Worm (Caenorhabditis elegans) whole organism, late embryonic: ENCODE data around the gene dhs-20.

Source experiments
- C08G9.2 ChIP-seq: sonication (generic microtip); optimal IDR thresholded peaks from 2 replicates; lab custom pipeline; 2016; ENCODE audit warnings: mild to moderate bottlenecking, missing genetic modification characterization, moderate library complexity, missing compliant biosample characterization
- C38D4.7 ChIP-seq: fragments of 200-800 bp; sonication (Bioruptor generic); optimal IDR thresholded peaks from 2 replicates; lab custom pipeline; 2018; ENCODE audit warnings: mild to moderate bottlenecking, missing genetic modification characterization, moderate library complexity, missing compliant biosample characterization
- T23F11.4 ChIP-seq: fragments of 200-800 bp; sonication (Bioruptor generic); optimal IDR thresholded peaks from 2 replicates; lab custom pipeline; 2018; ENCODE audit warnings: mild to moderate bottlenecking, missing genetic modification characterization, missing compliant biosample characterization
- ahr-1 ChIP-seq: sonication (generic microtip); optimal IDR thresholded peaks from 2 replicates; lab custom pipeline; 2016; ENCODE audit warnings: missing genetic modification characterization, missing compliant biosample characterization
- ceh-14 ChIP-seq: sonication (generic microtip); optimal IDR thresholded peaks from 2 replicates; lab custom pipeline; 2016; ENCODE audit warnings: missing genotype, missing genetic modification characterization, missing compliant biosample characterization
- ceh-31 ChIP-seq: sonication (generic microtip); optimal IDR thresholded peaks from 2 replicates; lab custom pipeline; 2016; ENCODE audit warnings: missing genetic modification characterization, missing compliant biosample characterization
- ceh-45 ChIP-seq: fragments of 200-800 bp; sonication (Bioruptor generic); IDR thresholded peaks from 2 replicates; pipeline ENCODE4 v1.3.6; 2022; ENCODE audit warnings: missing genetic modification reagents, missing genetic modification characterization, missing compliant biosample characterization
- ceh-6 ChIP-seq: fragments of 200-800 bp; sonication (Bioruptor generic); optimal IDR thresholded peaks from 2 replicates; lab custom pipeline; 2018; ENCODE audit warnings: mild to moderate bottlenecking, missing genetic modification characterization, missing compliant biosample characterization
- che-1 ChIP-seq: sonication (generic microtip); optimal IDR thresholded peaks from 2 replicates; lab custom pipeline; 2016; ENCODE audit warnings: mild to moderate bottlenecking, missing genetic modification characterization, missing compliant biosample characterization
- elt-2 ChIP-seq: sonication (generic microtip); optimal IDR thresholded peaks from 2 replicates; lab custom pipeline; 2016; ENCODE audit warnings: missing genetic modification reagents, missing genetic modification characterization, missing compliant biosample characterization
- ets-4 ChIP-seq: sonication (generic microtip); optimal IDR thresholded peaks from 2 replicates; lab custom pipeline; 2016; ENCODE audit warnings: missing genetic modification characterization, missing compliant biosample characterization
- fax-1 ChIP-seq: sonication (generic microtip); optimal IDR thresholded peaks from 2 replicates; lab custom pipeline; 2016; ENCODE audit warnings: missing genotype, missing genetic modification characterization, missing compliant biosample characterization
- fkh-10 ChIP-seq: fragments of 150-350 bp; optimal IDR thresholded peaks from 2 replicates; lab custom pipeline; 2014; ENCODE audit warnings: missing biosample characterization, missing genetic modification reagents, missing genetic modification characterization
- gmeb-2 ChIP-seq: sonication (generic microtip); optimal IDR thresholded peaks from 2 replicates; lab custom pipeline; 2016; ENCODE audit warnings: missing genetic modification characterization, inconsistent platforms, missing compliant biosample characterization
- hlh-30 ChIP-seq: sonication (generic microtip); optimal IDR thresholded peaks from 2 replicates; lab custom pipeline; 2017; ENCODE audit warnings: antibody characterized with exemption, missing genetic modification characterization, missing compliant biosample characterization; ENCODE audit not compliant: insufficient read depth
- hlh-6 ChIP-seq: sonication (generic microtip); optimal IDR thresholded peaks from 2 replicates; lab custom pipeline; 2016; ENCODE audit warnings: missing genotype, missing genetic modification characterization, missing compliant biosample characterization
- hlh-8 ChIP-seq: sonication (generic microtip); optimal IDR thresholded peaks from 2 replicates; lab custom pipeline; 2016; ENCODE audit warnings: missing genotype, missing genetic modification characterization, missing compliant biosample characterization
- lin-11 ChIP-seq: fragments of 200-800 bp; sonication (Bioruptor generic); optimal IDR thresholded peaks from 2 replicates; lab custom pipeline; 2018; ENCODE audit warnings: mild to moderate bottlenecking, missing genetic modification characterization, missing compliant biosample characterization
- mec-3 ChIP-seq: sonication (generic microtip); optimal IDR thresholded peaks from 2 replicates; lab custom pipeline; 2016; ENCODE audit warnings: borderline replicate concordance, missing genetic modification characterization, missing compliant biosample characterization
- nfya-1 ChIP-seq: sonication (generic microtip); optimal IDR thresholded peaks from 2 replicates; lab custom pipeline; 2017; ENCODE audit warnings: missing genetic modification characterization, mild to moderate bottlenecking, missing compliant biosample characterization, antibody characterized with exemption, moderate library complexity
- nhr-232 ChIP-seq: sonication (generic microtip); optimal IDR thresholded peaks from 2 replicates; lab custom pipeline; 2016; ENCODE audit warnings: missing genetic modification characterization, missing compliant biosample characterization
- odd-2 ChIP-seq: sonication (generic microtip); optimal IDR thresholded peaks from 2 replicates; lab custom pipeline; 2017; ENCODE audit warnings: antibody characterized with exemption, mild to moderate bottlenecking, missing genetic modification characterization, missing compliant biosample characterization
- pag-3 ChIP-seq: sonication (generic microtip); optimal IDR thresholded peaks from 2 replicates; lab custom pipeline; 2016; ENCODE audit warnings: missing compliant biosample characterization, missing genetic modification characterization, borderline replicate concordance
- pat-9 ChIP-seq: fragments of 200-800 bp; sonication (Bioruptor generic); optimal IDR thresholded peaks from 2 replicates; lab custom pipeline; 2018; ENCODE audit warnings: mild to moderate bottlenecking, missing genetic modification characterization, moderate library complexity, missing compliant biosample characterization
- pha-2 ChIP-seq: sonication (generic microtip); optimal IDR thresholded peaks from 2 replicates; lab custom pipeline; 2017; ENCODE audit warnings: mild to moderate bottlenecking, missing genetic modification characterization, missing compliant biosample characterization
- pha-4 ChIP-seq: fragments of 150-350 bp; optimal IDR thresholded peaks from 2 replicates; lab custom pipeline; 2018; ENCODE audit warnings: missing biosample characterization, missing genetic modification reagents, missing genetic modification characterization
- pqm-1 ChIP-seq: sonication (generic microtip); optimal IDR thresholded peaks from 2 replicates; lab custom pipeline; 2016; ENCODE audit warnings: missing genetic modification characterization, missing compliant biosample characterization
- sdc-2 ChIP-seq: sonication (generic microtip); optimal IDR thresholded peaks from 2 replicates; lab custom pipeline; 2016; ENCODE audit warnings: missing genotype, missing genetic modification characterization, missing compliant biosample characterization
- sox-4 ChIP-seq: sonication (generic microtip); optimal IDR thresholded peaks from 2 replicates; lab custom pipeline; 2017; ENCODE audit warnings: mild to moderate bottlenecking, missing genetic modification characterization, inconsistent platforms, missing compliant biosample characterization
- tbx-2 ChIP-seq: sonication (generic microtip); optimal IDR thresholded peaks from 2 replicates; lab custom pipeline; 2016; ENCODE audit warnings: missing genetic modification characterization, missing compliant biosample characterization
- tbx-7 ChIP-seq: sonication (generic microtip); optimal IDR thresholded peaks from 2 replicates; lab custom pipeline; 2016; ENCODE audit warnings: missing genotype, missing genetic modification characterization, missing compliant biosample characterization
- unc-3 ChIP-seq, 2 experiments: fragments of 200-800 bp in 1 of 2; sonication (Bioruptor generic) in 1 of 2; sonication (generic microtip) in 1 of 2; conservative IDR thresholded peaks in 1 of 2; optimal IDR thresholded peaks in 1 of 2; 2 replicates each; pipeline versions ENCODE4 v1.3.6 to Lab custom; 2016 to 2022; ENCODE audit warnings: missing compliant biosample characterization in 2 of 2, missing genetic modification characterization in 2 of 2, missing genetic modification reagents in 1 of 2
- unc-42 ChIP-seq: sonication (generic microtip); optimal IDR thresholded peaks from 2 replicates; lab custom pipeline; 2016; ENCODE audit warnings: missing genotype, missing genetic modification characterization, missing compliant biosample characterization
- unc-86 ChIP-seq: sonication (generic microtip); optimal IDR thresholded peaks from 2 replicates; lab custom pipeline; 2016; ENCODE audit warnings: missing genetic modification characterization, missing compliant biosample characterization
- zip-5 ChIP-seq: sonication (generic microtip); optimal IDR thresholded peaks from 2 replicates; lab custom pipeline; 2016; ENCODE audit warnings: missing genetic modification characterization, missing compliant biosample characterization
- ztf-16 ChIP-seq: sonication (generic microtip); optimal IDR thresholded peaks from 2 replicates; lab custom pipeline; 2017; ENCODE audit warnings: missing genetic modification characterization, missing compliant biosample characterization

The dhs-20 gene

DNA sequence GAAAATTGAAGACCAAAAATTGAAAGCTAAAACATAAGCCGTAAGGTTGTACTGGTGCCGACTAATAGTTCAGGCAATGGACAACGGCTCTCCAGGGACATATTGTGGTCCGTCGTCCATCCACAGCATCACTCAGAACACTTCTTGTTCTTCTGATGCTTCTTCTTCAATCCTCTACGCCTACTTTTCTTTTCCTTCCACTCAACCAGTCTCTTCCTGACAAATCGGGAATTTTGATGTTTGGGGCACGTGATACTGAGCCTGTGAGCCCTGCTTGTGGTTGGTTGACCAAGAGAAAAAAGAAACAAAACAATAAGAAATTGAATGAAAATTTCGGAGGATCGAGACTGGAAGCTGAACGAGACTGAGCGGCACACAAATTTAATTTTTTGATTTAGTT lies 16.9 kb upstream of the dhs-20 start:
- TF ChIP-seq gmeb-2 (tag; lab: Kevin White, UChicago) = no peak

DNA sequence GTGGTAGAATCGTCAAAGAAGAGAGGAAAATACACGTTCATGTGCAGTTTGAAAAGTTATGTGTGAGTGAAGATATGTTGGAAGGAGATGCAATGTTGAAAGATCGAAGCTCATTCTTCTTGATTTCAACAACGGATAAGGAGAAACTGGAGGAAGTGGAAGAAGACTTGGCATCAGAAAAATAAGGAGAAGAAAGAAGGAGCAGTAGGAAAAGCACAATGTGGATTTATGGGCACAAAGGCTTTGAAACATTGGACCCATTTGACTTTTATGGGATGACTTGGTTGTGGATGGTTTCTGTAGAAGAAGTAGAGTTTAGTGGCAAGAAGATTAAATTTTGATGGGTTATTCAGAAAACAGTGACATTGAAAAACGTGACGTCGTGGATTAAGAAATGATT lies 15.7 kb upstream of the dhs-20 start:
- TF ChIP-seq nhr-232 (tag; lab: Kevin White, UChicago) (no peak), odd-2 (no peak), ceh-45 (GFP tag; lab: Robert Waterston, UW) (no peak)
- TF ChIP-seq, all 69 proteins: peak for 0

DNA sequence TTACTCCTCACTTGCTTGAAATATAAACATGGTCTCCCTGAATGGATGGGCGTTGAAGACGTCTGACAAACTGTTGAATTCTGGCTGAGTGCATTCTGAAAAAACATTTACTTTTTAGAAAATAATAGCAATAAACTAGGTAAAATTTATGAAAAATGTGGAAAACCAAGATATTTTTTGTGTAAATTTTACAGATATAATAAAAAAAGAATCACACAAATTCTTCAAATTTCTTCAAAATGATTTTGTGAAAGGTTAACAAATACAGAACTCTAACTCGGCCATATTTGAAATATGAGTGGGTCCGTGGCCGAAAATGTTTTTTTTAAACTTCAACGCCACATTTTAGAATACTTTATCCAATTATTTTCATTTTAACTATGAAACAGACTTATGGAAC lies 13.8 kb upstream of the dhs-20 start, which contains the start of gene glb-15:
Gene glb-15 (minus strand): TSS at position 101 of the 400 bp plus-strand sequence.
- TF ChIP-seq ceh-31 (tag; lab: Kevin White, UChicago) (no peak), ahr-1 (tag; lab: Kevin White, UChicago) (no peak), odd-2 (no peak)

DNA sequence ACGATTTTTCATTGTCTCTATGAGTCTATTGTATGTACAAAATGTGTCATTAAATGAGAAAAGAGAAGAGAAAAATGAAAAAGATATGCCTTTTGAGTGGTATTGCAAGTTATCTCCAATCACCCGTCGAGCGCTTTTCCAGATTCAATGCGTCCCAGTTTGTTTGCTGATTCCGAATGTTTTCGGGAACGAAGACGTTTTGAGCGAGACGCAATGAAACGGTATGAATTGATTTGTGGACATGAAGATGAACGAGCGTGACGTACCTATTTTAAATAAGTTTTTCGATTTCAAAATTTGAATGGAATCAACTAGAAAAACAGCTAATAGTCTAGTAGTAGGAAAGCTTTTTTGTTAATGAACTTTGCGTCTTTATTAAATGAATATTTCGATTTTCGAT lies 12.4 kb upstream of the dhs-20 start:
- no peak for TF ChIP-seq gmeb-2 (tag; lab: Kevin White, UChicago)
- TF ChIP-seq che-1 (tag; lab: Kevin White, UChicago) = no peak
- TF ChIP-seq pha-2 (tag; lab: Kevin White, UChicago) = no peak
- no peak for TF ChIP-seq sdc-2 (tag; lab: Kevin White, UChicago)
- TF ChIP-seq pag-3 = no peak
- TF ChIP-seq pat-9 (tag; lab: Kevin White, UChicago) = no peak
- no peak for TF ChIP-seq mec-3 (tag; lab: Kevin White, UChicago)
- no peak for TF ChIP-seq unc-86 (tag; lab: Kevin White, UChicago)
- TF ChIP-seq hlh-30 (tag; lab: Kevin White, UChicago) = no peak
- TF ChIP-seq T23F11.4 = no peak
- TF ChIP-seq C38D4.7 (GFP tag; lab: Kevin White, UChicago) = no peak
- no peak for TF ChIP-seq C08G9.2 (tag; lab: Kevin White, UChicago)
- no peak for TF ChIP-seq hlh-6 (tag; lab: Kevin White, UChicago)
- no peak for TF ChIP-seq tbx-2 (tag; lab: Kevin White, UChicago)
- TF ChIP-seq pqm-1 = no peak
- no peak for TF ChIP-seq ets-4

DNA sequence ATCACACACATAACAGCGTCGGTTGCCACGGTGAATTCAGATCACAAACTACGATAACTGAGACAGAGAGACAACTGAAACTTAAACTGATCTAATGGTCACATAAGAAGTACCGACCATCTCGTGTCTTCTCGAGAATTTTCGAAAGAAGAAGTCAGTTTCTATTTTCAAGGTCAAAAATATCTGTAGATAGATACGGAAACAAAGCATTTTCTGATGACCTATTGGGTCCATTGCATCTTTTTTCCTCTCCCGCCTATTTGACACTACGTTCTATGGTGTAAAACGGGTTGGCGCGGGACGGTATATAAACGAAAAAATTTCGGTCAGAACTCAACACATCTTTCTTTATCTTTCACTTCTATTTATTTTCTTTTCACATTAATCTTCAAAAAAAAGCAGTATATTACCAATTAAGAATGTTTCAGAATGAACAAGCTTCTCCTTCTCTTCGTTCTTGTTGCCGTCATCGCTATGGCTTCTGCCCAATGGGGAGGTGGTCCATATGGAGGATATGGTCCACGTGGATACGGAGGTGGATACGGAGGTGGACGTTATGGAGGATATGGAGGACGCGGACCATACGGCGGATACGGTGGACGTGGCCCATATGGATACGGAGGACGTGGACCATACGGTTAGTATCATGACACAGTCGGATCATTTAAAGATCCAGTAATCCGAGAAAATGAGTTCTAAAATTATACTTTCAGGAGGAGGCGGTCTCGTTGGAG lies 11.8 kb upstream of the dhs-20 start, which contains the start of gene nlp-24:
Gene nlp-24 (plus strand): TSS at position 429 of the 734 bp plus-strand sequence.
- TF ChIP-seq ceh-14 (no peak), ceh-45 (GFP tag; lab: Robert Waterston, UW) (no peak)
- TF ChIP-seq, all 69 proteins: peak for 0

DNA sequence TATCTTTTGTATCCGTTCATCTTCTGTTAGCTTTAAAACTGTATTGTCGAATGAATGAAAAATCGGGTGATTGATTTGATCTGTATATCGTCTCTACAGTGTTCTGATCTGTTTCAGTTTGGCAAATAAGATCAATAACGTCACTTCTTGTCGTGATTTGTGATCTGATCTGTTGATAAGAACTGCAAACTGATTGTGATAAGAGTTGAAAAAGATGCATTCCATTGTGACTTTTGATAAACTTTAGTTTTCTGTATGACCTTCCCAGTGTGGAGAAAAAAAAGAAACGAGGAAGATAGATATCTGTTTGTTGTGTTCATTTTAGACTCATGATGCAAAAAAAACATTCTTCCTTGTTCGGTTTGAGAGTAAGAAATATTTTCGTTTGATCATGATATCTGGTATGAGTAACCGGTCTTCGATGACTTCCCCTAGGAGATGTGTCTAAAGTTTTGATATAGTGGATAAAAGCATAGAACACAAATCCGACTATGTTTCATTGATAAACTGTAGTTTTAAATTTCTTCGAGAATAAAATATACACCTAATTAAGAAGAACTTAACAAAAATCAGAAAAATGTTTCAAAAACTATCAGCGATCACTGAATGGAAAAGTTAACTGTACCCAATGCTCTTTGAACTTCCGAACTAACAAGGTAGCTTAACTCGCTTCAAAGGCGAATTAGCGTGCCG lies 10.6 kb upstream of the dhs-20 start:
- TF ChIP-seq elt-2 (tag; lab: Kevin White, UChicago) (peak; percentile 80), unc-42 (tag; lab: Kevin White, UChicago) (no peak), nhr-232 (tag; lab: Kevin White, UChicago) (no peak)

DNA sequence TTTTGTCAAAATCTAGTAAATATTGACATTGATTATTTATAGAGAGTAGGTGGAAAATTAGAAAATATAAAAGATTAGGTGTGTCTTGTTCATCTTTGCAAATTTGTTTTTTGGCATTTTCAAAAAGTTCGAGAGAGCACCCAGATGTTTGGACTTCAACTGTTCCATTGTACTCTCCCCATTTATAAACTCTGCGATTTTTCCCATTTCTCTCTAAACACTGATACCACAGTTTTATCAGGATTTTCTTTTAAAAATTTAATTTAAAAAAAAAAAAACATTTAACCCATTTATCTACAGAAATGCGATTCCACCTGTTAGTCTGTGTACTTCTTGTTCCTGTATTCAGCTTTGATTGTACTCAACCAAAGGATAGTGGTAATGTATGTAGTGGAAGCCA lies 8.6 kb upstream of the dhs-20 start, which contains the start of gene tag-290:
Gene tag-290 (plus strand): TSS at position 301 of the 400 bp plus-strand sequence.
- no peak for TF ChIP-seq sdc-2 (tag; lab: Kevin White, UChicago)
- no peak for TF ChIP-seq elt-2 (tag; lab: Kevin White, UChicago)
- no peak for TF ChIP-seq fax-1 (tag; lab: Kevin White, UChicago)
- TF ChIP-seq ztf-16 = no peak
- TF ChIP-seq pha-4 (tag; lab: Kevin White, UChicago) = no peak
- TF ChIP-seq ceh-31 (tag; lab: Kevin White, UChicago) = no peak
- no peak for TF ChIP-seq pqm-1
- no peak for TF ChIP-seq tbx-7
- no peak for TF ChIP-seq sox-4
- no peak for TF ChIP-seq zip-5 (tag; lab: Kevin White, UChicago)
- no peak for TF ChIP-seq unc-3 (GFP tag; conservative IDR thresholded peaks at IDR 0.05; lab: Robert Waterston, UW)
- no peak for TF ChIP-seq unc-3 (tag; optimal IDR thresholded peaks at IDR 0.05; lab: Kevin White, UChicago)
- TF ChIP-seq ceh-45 (GFP tag; lab: Robert Waterston, UW) = no peak
- TF ChIP-seq lin-11 (tag; lab: Kevin White, UChicago) = no peak
- TF ChIP-seq C38D4.7 (GFP tag; lab: Kevin White, UChicago) = no peak
- no peak for TF ChIP-seq ceh-6
- no peak for TF ChIP-seq nfya-1 (tag; lab: Kevin White, UChicago)
- no peak for TF ChIP-seq T23F11.4
- TF ChIP-seq fkh-10 = no peak
- TF ChIP-seq hlh-8 (tag; lab: Kevin White, UChicago) = no peak
- TF ChIP-seq, all 69 proteins: peak for 0
